Fruit fly (Drosophila melanogaster) whole organism, embryonic: Measurements from ENCODE around the gene Srp9.
A peak's percentile ranks its signal among the peaks of the same experiment; 100 is the strongest.

ENCODE experiments used
- Aef1 ChIP-seq: fragments of 200-800 bp; sonication (Bioruptor generic); IDR thresholded peaks from 3 replicates; pipeline ENCODE4 v1.3.6; 2022; ENCODE audit warnings: missing biosample characterization, missing genetic modification characterization
- CG10209 ChIP-seq: fragments of 200-800 bp; sonication (Bioruptor generic); optimal IDR thresholded peaks from 3 replicates; lab custom pipeline; 2017; ENCODE audit warnings: missing biosample characterization, mild to moderate bottlenecking, missing genetic modification characterization, missing genetic modification reagents
- CG11504 ChIP-seq: fragments of 200-800 bp; sonication (Bioruptor generic); optimal IDR thresholded peaks from 3 replicates; lab custom pipeline; 2019; ENCODE audit warnings: missing biosample characterization, mild to moderate bottlenecking, missing genetic modification characterization, moderate library complexity
- CG12391 ChIP-seq: fragments of 200-800 bp; sonication (Bioruptor generic); optimal IDR thresholded peaks from 3 replicates; lab custom pipeline; 2018; ENCODE audit warnings: missing biosample characterization, mild to moderate bottlenecking, missing genetic modification characterization, moderate library complexity
- CG14441 ChIP-seq: fragments of 200-800 bp; sonication (Bioruptor generic); IDR thresholded peaks from 2 replicates; pipeline ENCODE4 v1.3.6; 2022; ENCODE audit warnings: missing biosample characterization, missing genetic modification characterization
- CG14710 ChIP-seq: fragments of 200-800 bp; sonication (Bioruptor generic); optimal IDR thresholded peaks from 3 replicates; lab custom pipeline; 2019; ENCODE audit warnings: missing biosample characterization, mild to moderate bottlenecking, missing genetic modification characterization, moderate library complexity
- CG15011 ChIP-seq: fragments of 200-800 bp; sonication (Bioruptor generic); optimal IDR thresholded peaks from 3 replicates; lab custom pipeline; 2018; ENCODE audit warnings: missing biosample characterization, mild to moderate bottlenecking, missing genetic modification characterization
- CG1603 ChIP-seq: fragments of 200-800 bp; sonication (Bioruptor generic); optimal IDR thresholded peaks from 2 replicates; lab custom pipeline; 2019; ENCODE audit warnings: missing biosample characterization, mild to moderate bottlenecking, missing genetic modification characterization, moderate library complexity
- CG17385 ChIP-seq: fragments of 200-800 bp; sonication (Bioruptor generic); optimal IDR thresholded peaks from 3 replicates; lab custom pipeline; 2018; ENCODE audit warnings: missing biosample characterization, mild to moderate bottlenecking, missing genetic modification characterization
- CG17912 ChIP-seq: fragments of 200-800 bp; sonication (Bioruptor generic); optimal IDR thresholded peaks from 2 replicates; lab custom pipeline; 2018; ENCODE audit warnings: missing biosample characterization, mild to moderate bottlenecking, missing genetic modification characterization
- CG3065 ChIP-seq: fragments of 200-800 bp; sonication (Bioruptor generic); optimal IDR thresholded peaks from 2 replicates; lab custom pipeline; 2016; ENCODE audit warnings: missing biosample characterization, missing genetic modification characterization
- CG31224 ChIP-seq: fragments of 200-800 bp; sonication (Bioruptor generic); IDR thresholded peaks from 2 replicates; pipeline ENCODE4 v1.3.6; 2022; ENCODE audit warnings: missing biosample characterization, missing genetic modification characterization
- CG32772 ChIP-seq: fragments of 200-800 bp; sonication (Bioruptor generic); IDR thresholded peaks from 2 replicates; pipeline ENCODE4 v1.3.6; 2022; ENCODE audit warnings: missing biosample characterization, missing genetic modification characterization
- CG3407 ChIP-seq: fragments of 200-800 bp; sonication (Bioruptor generic); optimal IDR thresholded peaks from 2 replicates; lab custom pipeline; 2018; ENCODE audit warnings: missing biosample characterization, mild to moderate bottlenecking, missing genetic modification characterization
- CG34224 ChIP-seq: fragments of 200-800 bp; sonication (Bioruptor generic); IDR thresholded peaks from 3 replicates; pipeline ENCODE4 v1.3.6; 2022; ENCODE audit warnings: missing biosample characterization, missing genetic modification characterization; ENCODE audit not compliant: partially characterized antibody
- CG3726 ChIP-seq: fragments of 200-800 bp; sonication (Bioruptor generic); IDR thresholded peaks from 3 replicates; pipeline ENCODE4, ENCODE4 v1.3.6; 2022; ENCODE audit warnings: missing biosample characterization, missing genetic modification characterization
- CG4328 ChIP-seq: fragments of 200-800 bp; sonication (Bioruptor generic); optimal IDR thresholded peaks from 3 replicates; lab custom pipeline; 2017; ENCODE audit warnings: missing biosample characterization, missing genetic modification reagents, missing genetic modification characterization
- CG6254 ChIP-seq: fragments of 200-800 bp; sonication (Bioruptor generic); optimal IDR thresholded peaks from 3 replicates; lab custom pipeline; 2017; ENCODE audit warnings: mild to moderate bottlenecking, missing biosample characterization, missing genetic modification reagents, missing genetic modification characterization
- CG6689 ChIP-seq: fragments of 200-800 bp; sonication (Bioruptor generic); IDR thresholded peaks from 2 replicates; pipeline ENCODE4 v1.3.6; 2022; ENCODE audit warnings: missing biosample characterization, missing genetic modification characterization
- CG7556 ChIP-seq: fragments of 200-800 bp; sonication (Bioruptor generic); optimal IDR thresholded peaks from 2 replicates; lab custom pipeline; 2017; ENCODE audit warnings: missing biosample characterization, mild to moderate bottlenecking, missing genetic modification characterization
- CG8388 ChIP-seq: fragments of 200-800 bp; sonication (Bioruptor generic); optimal IDR thresholded peaks from 2 replicates; lab custom pipeline; 2019; ENCODE audit warnings: missing biosample characterization, mild to moderate bottlenecking, missing genetic modification characterization, moderate library complexity
- CG9215 ChIP-seq: fragments of 200-800 bp; sonication (Bioruptor generic); IDR thresholded peaks from 2 replicates; pipeline ENCODE4 v1.3.6; 2022; ENCODE audit warnings: missing biosample characterization, missing genetic modification characterization
- CG9932 ChIP-seq: fragments of 200-800 bp; sonication (Bioruptor generic); IDR thresholded peaks from 2 replicates; pipeline ENCODE4 v1.3.6; 2022; ENCODE audit warnings: missing biosample characterization, missing genetic modification characterization
- Chrac-16 ChIP-seq: fragments of 200-800 bp; sonication (Bioruptor generic); optimal IDR thresholded peaks from 3 replicates; lab custom pipeline; 2016; ENCODE audit warnings: missing biosample characterization, missing genetic modification characterization
- D19A ChIP-seq: fragments of 200-800 bp; optimal IDR thresholded peaks from 3 replicates; lab custom pipeline; 2019; ENCODE audit warnings: missing biosample characterization, mild to moderate bottlenecking, missing genetic modification characterization, moderate library complexity
- Dfd ChIP-seq, 2 experiments: fragments of >200 bp; optimal IDR thresholded peaks; 2 replicates each; lab custom pipeline; 2017; ENCODE audit warnings: missing biosample characterization in 2 of 2, missing genetic modification characterization in 2 of 2
- Dip2 ChIP-seq: fragments of 200-800 bp; sonication (Bioruptor generic); IDR thresholded peaks from 2 replicates; pipeline ENCODE4 v1.3.6; 2022; ENCODE audit warnings: missing biosample characterization, missing genetic modification characterization
- H2.0 ChIP-seq: fragments of 200-800 bp; sonication (Bioruptor generic); IDR thresholded peaks from 2 replicates; pipeline ENCODE4 v1.3.6; 2022; ENCODE audit warnings: missing biosample characterization, missing genetic modification characterization
- HLHmδ ChIP-seq: fragments of 200-800 bp; sonication (Bioruptor generic); optimal IDR thresholded peaks from 2 replicates; lab custom pipeline; 2018; ENCODE audit warnings: missing biosample characterization, mild to moderate bottlenecking, missing genetic modification characterization, moderate library complexity
- NC2α ChIP-seq: fragments of 200-800 bp; sonication (Bioruptor generic); optimal IDR thresholded peaks from 2 replicates; lab custom pipeline; 2016; ENCODE audit warnings: missing biosample characterization, missing genetic modification characterization
- PHDP ChIP-seq: fragments of 200-800 bp; sonication (Bioruptor generic); optimal IDR thresholded peaks from 3 replicates; lab custom pipeline; 2018; ENCODE audit warnings: missing biosample characterization, mild to moderate bottlenecking, missing genetic modification characterization, moderate library complexity
- Sin3A ChIP-seq: fragments of >200 bp; optimal IDR thresholded peaks from 2 replicates; lab custom pipeline; 2018
- Sox102F ChIP-seq: fragments of 200-800 bp; sonication (Bioruptor generic); optimal IDR thresholded peaks from 2 replicates; lab custom pipeline; 2018; ENCODE audit warnings: missing biosample characterization, mild to moderate bottlenecking, missing genetic modification characterization, moderate library complexity
- Sry-δ ChIP-seq: fragments of 200-800 bp; sonication (Bioruptor generic); optimal IDR thresholded peaks from 2 replicates; lab custom pipeline; 2016; ENCODE audit warnings: missing biosample characterization, missing genetic modification characterization
- Xbp1 ChIP-seq: fragments of 200-800 bp; sonication (Bioruptor generic); optimal IDR thresholded peaks from 3 replicates; lab custom pipeline; 2016; ENCODE audit warnings: missing biosample characterization, mild to moderate bottlenecking, missing genetic modification characterization
- YL-1 ChIP-seq: fragments of 200-800 bp; sonication (Bioruptor generic); optimal IDR thresholded peaks from 3 replicates; lab custom pipeline; 2017; ENCODE audit warnings: missing biosample characterization, mild to moderate bottlenecking, missing genetic modification characterization
- ap ChIP-seq: fragments of 200-800 bp; sonication (Bioruptor generic); IDR thresholded peaks from 2 replicates; pipeline ENCODE4 v1.3.6; 2022; ENCODE audit warnings: missing biosample characterization, missing genetic modification characterization
- btn ChIP-seq: fragments of 200-800 bp; sonication (Bioruptor generic); optimal IDR thresholded peaks from 2 replicates; lab custom pipeline; 2016; ENCODE audit warnings: missing biosample characterization, missing genetic modification characterization
- cato ChIP-seq: fragments of 200-800 bp; sonication (Bioruptor generic); optimal IDR thresholded peaks from 2 replicates; lab custom pipeline; 2016; ENCODE audit warnings: missing biosample characterization, missing genetic modification characterization, borderline replicate concordance
- caup ChIP-seq: fragments of 200-800 bp; sonication (Bioruptor generic); optimal IDR thresholded peaks from 3 replicates; lab custom pipeline; 2017; ENCODE audit warnings: missing biosample characterization, mild to moderate bottlenecking, missing genetic modification characterization, moderate library complexity; ENCODE audit not compliant: severe bottlenecking
- chif ChIP-seq, 2 experiments: fragments of 200-800 bp; sonication (Bioruptor generic); optimal IDR thresholded peaks; 3 replicates each; lab custom pipeline; 2016; ENCODE audit warnings: missing biosample characterization in 2 of 2, missing genetic modification characterization in 2 of 2
- crol ChIP-seq: fragments of 200-800 bp; sonication (Bioruptor generic); IDR thresholded peaks from 2 replicates; pipeline ENCODE4 v1.3.6; 2022; ENCODE audit warnings: missing biosample characterization, missing genetic modification characterization
- en ChIP-seq: fragments of 200-800 bp; sonication (Bioruptor generic); optimal IDR thresholded peaks from 2 replicates; lab custom pipeline; 2016; ENCODE audit warnings: missing biosample characterization, missing genetic modification characterization
- grau ChIP-seq: fragments of 200-800 bp; optimal IDR thresholded peaks from 3 replicates; lab custom pipeline; 2019; ENCODE audit warnings: missing biosample characterization, mild to moderate bottlenecking, missing genetic modification characterization, moderate library complexity
- gsb-n ChIP-seq: fragments of 200-800 bp; sonication (Bioruptor generic); optimal IDR thresholded peaks from 3 replicates; lab custom pipeline; 2018; ENCODE audit warnings: missing biosample characterization, mild to moderate bottlenecking, missing genetic modification characterization
- ind ChIP-seq: fragments of 200-800 bp; sonication (Bioruptor generic); optimal IDR thresholded peaks from 3 replicates; lab custom pipeline; 2016; ENCODE audit warnings: missing biosample characterization, missing genetic modification characterization
- maf-S ChIP-seq: fragments of 200-800 bp; sonication (Bioruptor generic); optimal IDR thresholded peaks from 2 replicates; lab custom pipeline; 2016; ENCODE audit warnings: missing biosample characterization, missing genetic modification characterization
- pros ChIP-seq: fragments of 200-800 bp; sonication (Bioruptor generic); optimal IDR thresholded peaks from 3 replicates; lab custom pipeline; 2019; ENCODE audit warnings: missing biosample characterization, mild to moderate bottlenecking, missing genetic modification characterization, moderate library complexity
- rib ChIP-seq: fragments of 200-800 bp; sonication (Bioruptor generic); IDR thresholded peaks from 2 replicates; pipeline ENCODE4 v1.3.6; 2022; ENCODE audit warnings: missing biosample characterization, missing genetic modification characterization
- row ChIP-seq: fragments of 200-800 bp; sonication (Bioruptor generic); IDR thresholded peaks from 3 replicates; pipeline ENCODE4 v1.3.6; 2022; ENCODE audit warnings: missing biosample characterization, missing genetic modification characterization
- sima ChIP-seq: fragments of 200-800 bp; sonication (Bioruptor generic); optimal IDR thresholded peaks from 2 replicates; lab custom pipeline; 2016; ENCODE audit warnings: missing biosample characterization, missing genetic modification characterization
- zf30C ChIP-seq: fragments of 200-800 bp; sonication (Bioruptor generic); optimal IDR thresholded peaks from 3 replicates; lab custom pipeline; 2018; ENCODE audit warnings: missing biosample characterization, mild to moderate bottlenecking, missing genetic modification characterization

The Srp9 gene

DNA sequence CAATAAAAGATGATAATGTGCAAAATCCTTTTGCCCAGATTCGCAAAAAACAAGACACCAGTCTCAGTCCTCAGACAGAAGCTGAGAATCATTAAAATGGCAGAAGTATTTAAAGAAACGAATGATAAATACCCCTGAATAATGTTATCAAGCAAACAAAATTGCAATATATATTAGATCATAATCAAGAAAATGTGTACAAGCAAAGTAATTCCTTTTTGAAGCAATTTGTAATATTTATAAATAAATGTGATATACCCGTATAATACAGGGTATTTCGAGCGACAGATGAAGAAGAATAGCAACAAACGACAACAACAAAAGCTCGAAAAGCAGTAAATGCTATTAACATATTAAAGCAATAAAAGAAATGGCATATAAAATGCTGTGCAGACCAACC, 21.9 kb downstream of the Srp9 start (continued):
- TF ChIP-seq Xbp1 (GFP tag; lab: Kevin White, UChicago) (peak; percentile 15), rib (GFP tag; lab: Robert Waterston, UW) (no peak), cato (GFP tag; lab: Kevin White, UChicago) (no peak), HLHmδ (GFP tag; lab: Kevin White, UChicago) (no peak), Dip2 (no peak), row (GFP tag; lab: Robert Waterston, UW) (peak; percentile 65), chif (GFP tag; optimal IDR thresholded peaks at IDR 0.05; lab: Kevin White, UChicago) (peak in 1 of 2 experiments; percentile 19), CG8388 (peak; percentile 12), CG17385 (GFP tag; lab: Kevin White, UChicago) (peak; percentile 16), CG3726 (GFP tag; lab: Robert Waterston, UW) (no peak), CG6254 (GFP tag; lab: Kevin White, UChicago) (peak; percentile 21), CG17912 (GFP tag; lab: Kevin White, UChicago) (no peak), Chrac-16 (GFP tag; lab: Kevin White, UChicago) (peak; percentile 12), CG9215 (GFP tag; lab: Robert Waterston, UW) (no peak), grau (tag; lab: Kevin White, UChicago) (peak; percentile 20), CG14710 (peak; percentile 4), Sin3A (lab: Kevin White, UChicago) (no peak), CG11504 (tag; lab: Kevin White, UChicago) (peak; percentile 29), crol (GFP tag; lab: Robert Waterston, UW) (no peak), CG12391 (peak; percentile 35), CG1603 (tag; lab: Kevin White, UChicago) (peak; percentile 9), CG14441 (GFP tag; lab: Robert Waterston, UW) (no peak), CG6689 (GFP tag; lab: Robert Waterston, UW) (peak; percentile 39; the same call in 1 of the 2 replicates), en (GFP tag; lab: Kevin White, UChicago) (no peak), PHDP (tag; lab: Kevin White, UChicago) (no peak), CG34224 (GFP tag; lab: Robert Waterston, UW) (no peak), ind (GFP tag; lab: Kevin White, UChicago) (peak; percentile 9), zf30C (GFP tag; lab: Kevin White, UChicago) (no peak), YL-1 (GFP tag; lab: Kevin White, UChicago) (no peak), CG32772 (no peak), CG9932 (GFP tag; lab: Robert Waterston, UW) (no peak), CG31224 (GFP tag; lab: Robert Waterston, UW) (no peak), sima (GFP tag; lab: Kevin White, UChicago) (no peak), Aef1 (GFP tag; lab: Robert Waterston, UW) (no peak), CG7556 (GFP tag; lab: Kevin White, UChicago) (peak; percentile 13), ap (no peak), btn (GFP tag; lab: Kevin White, UChicago) (no peak), Sry-δ (no peak), NC2α (GFP tag; lab: Kevin White, UChicago) (no peak), maf-S (no peak), caup (no peak), pros (no peak), CG10209 (GFP tag; lab: Kevin White, UChicago) (no peak), CG3065 (GFP tag; lab: Kevin White, UChicago) (no peak), CG15011 (no peak), Dfd (GFP tag; optimal IDR thresholded peaks at IDR 0.05; lab: Kevin White, UChicago) (no peak), CG3407 (no peak), gsb-n (tag; lab: Kevin White, UChicago) (peak; percentile 23), CG4328 (GFP tag; lab: Kevin White, UChicago) (no peak), Sox102F (peak; percentile 42), H2.0 (no peak), D19A (peak; percentile 12)
